Fruit fly (Drosophila melanogaster) whole organism, embryonic: Measurements from ENCODE around the gene CG32573.
A peak's percentile ranks its signal among the peaks of the same experiment; 100 is the strongest.

Source experiments
- Adf1 ChIP-seq: fragments of 200-800 bp; sonication (Bioruptor generic); IDR thresholded peaks from 2 replicates; pipeline ENCODE4 v1.3.6; 2022; ENCODE audit warnings: missing biosample characterization, missing genetic modification characterization
- Atf-2 ChIP-seq: fragments of 200-800 bp; sonication (Bioruptor generic); optimal IDR thresholded peaks from 2 replicates; lab custom pipeline; 2016; ENCODE audit warnings: missing biosample characterization, missing genetic modification characterization
- CG10147 ChIP-seq: fragments of 200-800 bp; sonication (Bioruptor generic); optimal IDR thresholded peaks from 2 replicates; lab custom pipeline; 2019; ENCODE audit warnings: missing biosample characterization, mild to moderate bottlenecking, missing genetic modification characterization, moderate library complexity
- CG11560 ChIP-seq: fragments of 200-800 bp; sonication (Bioruptor generic); IDR thresholded peaks from 3 replicates; pipeline ENCODE4 v1.3.6; 2022; ENCODE audit warnings: missing biosample characterization, missing genetic modification characterization
- CG12155 ChIP-seq: fragments of 200-800 bp; sonication (Bioruptor generic); optimal IDR thresholded peaks from 3 replicates; lab custom pipeline; 2016; ENCODE audit warnings: missing biosample characterization, missing genetic modification characterization
- CG12391 ChIP-seq: fragments of 200-800 bp; sonication (Bioruptor generic); optimal IDR thresholded peaks from 3 replicates; lab custom pipeline; 2018; ENCODE audit warnings: missing biosample characterization, mild to moderate bottlenecking, missing genetic modification characterization, moderate library complexity
- CG12769 ChIP-seq: fragments of 200-800 bp; sonication (Bioruptor generic); optimal IDR thresholded peaks from 2 replicates; lab custom pipeline; 2019; ENCODE audit warnings: missing biosample characterization, mild to moderate bottlenecking, missing genetic modification characterization, moderate library complexity
- CG13424 ChIP-seq: fragments of 200-800 bp; sonication (Bioruptor generic); optimal IDR thresholded peaks from 2 replicates; lab custom pipeline; 2019; ENCODE audit warnings: missing biosample characterization, mild to moderate bottlenecking, missing genetic modification characterization, moderate library complexity
- CG14667 ChIP-seq: fragments of 200-800 bp; sonication (Bioruptor generic); IDR thresholded peaks from 2 replicates; pipeline ENCODE4 v1.3.6; 2022; ENCODE audit warnings: missing biosample characterization, missing genetic modification characterization
- CG14710 ChIP-seq: fragments of 200-800 bp; sonication (Bioruptor generic); optimal IDR thresholded peaks from 3 replicates; lab custom pipeline; 2019; ENCODE audit warnings: missing biosample characterization, mild to moderate bottlenecking, missing genetic modification characterization, moderate library complexity
- CG15479 ChIP-seq: fragments of 200-800 bp; sonication (Bioruptor generic); optimal IDR thresholded peaks from 3 replicates; lab custom pipeline; 2019; ENCODE audit warnings: missing biosample characterization, mild to moderate bottlenecking, missing genetic modification characterization, moderate library complexity
- CG16863 ChIP-seq: fragments of 200-800 bp; sonication (Bioruptor generic); optimal IDR thresholded peaks from 3 replicates; lab custom pipeline; 2016; ENCODE audit warnings: missing biosample characterization, missing genetic modification characterization
- CG17385 ChIP-seq: fragments of 200-800 bp; sonication (Bioruptor generic); optimal IDR thresholded peaks from 3 replicates; lab custom pipeline; 2018; ENCODE audit warnings: missing biosample characterization, mild to moderate bottlenecking, missing genetic modification characterization
- CG17568 ChIP-seq: fragments of 200-800 bp; sonication (Bioruptor generic); optimal IDR thresholded peaks from 2 replicates; lab custom pipeline; 2018; ENCODE audit warnings: missing biosample characterization, mild to moderate bottlenecking, missing genetic modification characterization, moderate library complexity
- CG2116 ChIP-seq: fragments of 200-800 bp; sonication (Bioruptor generic); optimal IDR thresholded peaks from 3 replicates; lab custom pipeline; 2018; ENCODE audit warnings: missing biosample characterization, mild to moderate bottlenecking, missing genetic modification characterization
- CG3065 ChIP-seq: fragments of 200-800 bp; sonication (Bioruptor generic); optimal IDR thresholded peaks from 2 replicates; lab custom pipeline; 2016; ENCODE audit warnings: missing biosample characterization, missing genetic modification characterization
- CG3281 ChIP-seq: fragments of 200-800 bp; sonication (Bioruptor generic); optimal IDR thresholded peaks from 3 replicates; lab custom pipeline; 2017; ENCODE audit warnings: missing biosample characterization, mild to moderate bottlenecking, missing genetic modification characterization
- CG4360 ChIP-seq: fragments of 200-800 bp; sonication (Bioruptor generic); IDR thresholded peaks from 2 replicates; pipeline ENCODE4 v1.3.6; 2022; ENCODE audit warnings: missing biosample characterization, missing genetic modification characterization
- CG4730 ChIP-seq: fragments of 200-800 bp; sonication (Bioruptor generic); IDR thresholded peaks from 2 replicates; pipeline ENCODE4 v1.3.6; 2022; ENCODE audit warnings: missing biosample characterization, missing genetic modification characterization
- CG5180 ChIP-seq: fragments of 200-800 bp; sonication (Bioruptor generic); optimal IDR thresholded peaks from 3 replicates; lab custom pipeline; 2017; ENCODE audit warnings: missing biosample characterization, missing genetic modification characterization, mild to moderate bottlenecking, moderate library complexity, missing genetic modification reagents
- CG6791 ChIP-seq: fragments of 200-800 bp; sonication (Bioruptor generic); IDR thresholded peaks from 3 replicates; pipeline ENCODE4 v1.3.6; 2022; ENCODE audit warnings: missing biosample characterization, missing genetic modification characterization; ENCODE audit not compliant: partially characterized antibody
- CG8478 ChIP-seq: fragments of >200 bp; optimal IDR thresholded peaks from 2 replicates; lab custom pipeline; 2018
- CG8924 ChIP-seq: fragments of 200-800 bp; optimal IDR thresholded peaks from 3 replicates; lab custom pipeline; 2019; ENCODE audit warnings: missing biosample characterization, mild to moderate bottlenecking, missing genetic modification characterization, moderate library complexity
- CrebB ChIP-seq: fragments of 200-800 bp; sonication (Bioruptor generic); optimal IDR thresholded peaks from 3 replicates; lab custom pipeline; 2018; ENCODE audit warnings: missing biosample characterization, mild to moderate bottlenecking, missing genetic modification characterization
- Dp ChIP-seq: fragments of 200-800 bp; sonication (Bioruptor generic); optimal IDR thresholded peaks from 2 replicates; lab custom pipeline; 2018; ENCODE audit warnings: missing biosample characterization, mild to moderate bottlenecking, missing genetic modification characterization, moderate library complexity
- ERR ChIP-seq: fragments of 200-800 bp; sonication (Bioruptor generic); optimal IDR thresholded peaks from 2 replicates; lab custom pipeline; 2016; ENCODE audit warnings: missing biosample characterization, missing genetic modification characterization
- Elba2 ChIP-seq: fragments of 200-800 bp; sonication (Bioruptor generic); optimal IDR thresholded peaks from 3 replicates; lab custom pipeline; 2016; ENCODE audit warnings: missing biosample characterization, missing genetic modification characterization
- Ets65A ChIP-seq: fragments of 200-800 bp; sonication (Bioruptor generic); peaks from one replicate; lab custom pipeline; 2016; ENCODE audit warnings: missing biosample characterization, missing genetic modification characterization
- H15 ChIP-seq: fragments of 200-800 bp; sonication (Bioruptor generic); IDR thresholded peaks from 3 replicates; pipeline ENCODE4 v1.3.6; 2022; ENCODE audit warnings: missing biosample characterization, missing genetic modification characterization
- H2.0 ChIP-seq: fragments of 200-800 bp; sonication (Bioruptor generic); IDR thresholded peaks from 2 replicates; pipeline ENCODE4 v1.3.6; 2022; ENCODE audit warnings: missing biosample characterization, missing genetic modification characterization
- HmgD ChIP-seq: fragments of 200-800 bp; sonication (Bioruptor generic); optimal IDR thresholded peaks from 3 replicates; lab custom pipeline; 2016; ENCODE audit warnings: missing biosample characterization, missing genetic modification characterization
- Hr39 ChIP-seq: fragments of >200 bp; optimal IDR thresholded peaks from 2 replicates; lab custom pipeline; 2017
- MBD-R2 ChIP-seq: fragments of 200-800 bp; sonication (Bioruptor generic); IDR thresholded peaks from 2 replicates; pipeline ENCODE4 v1.3.6; 2022; ENCODE audit warnings: missing biosample characterization, missing genetic modification characterization
- MESR4 ChIP-seq: fragments of 200-800 bp; sonication (Bioruptor generic); optimal IDR thresholded peaks from 2 replicates; lab custom pipeline; 2018; ENCODE audit warnings: missing biosample characterization, mild to moderate bottlenecking, missing genetic modification characterization, moderate library complexity
- Med ChIP-seq: fragments of 200-800 bp; sonication (Bioruptor generic); peaks from one replicate; lab custom pipeline; 2016; ENCODE audit warnings: missing biosample characterization, missing genetic modification characterization, mild to moderate bottlenecking, inconsistent platforms, moderate library complexity
- NC2β ChIP-seq: fragments of 200-800 bp; sonication (Bioruptor generic); optimal IDR thresholded peaks from 2 replicates; lab custom pipeline; 2016; ENCODE audit warnings: missing biosample characterization, missing genetic modification characterization
- NK7.1 ChIP-seq: fragments of 200-800 bp; sonication (Bioruptor generic); optimal IDR thresholded peaks from 3 replicates; lab custom pipeline; 2016; ENCODE audit warnings: missing biosample characterization, missing genetic modification characterization
- PHDP ChIP-seq: fragments of 200-800 bp; sonication (Bioruptor generic); optimal IDR thresholded peaks from 3 replicates; lab custom pipeline; 2018; ENCODE audit warnings: missing biosample characterization, mild to moderate bottlenecking, missing genetic modification characterization, moderate library complexity
- ab ChIP-seq: fragments of 200-800 bp; sonication (Bioruptor generic); optimal IDR thresholded peaks from 2 replicates; lab custom pipeline; 2016; ENCODE audit warnings: missing biosample characterization, missing genetic modification characterization
- abd-A ChIP-seq: fragments of 200-800 bp; sonication (Bioruptor generic); optimal IDR thresholded peaks from 3 replicates; lab custom pipeline; 2019; ENCODE audit warnings: missing biosample characterization, mild to moderate bottlenecking, missing genetic modification characterization, moderate library complexity
- ato ChIP-seq: fragments of 200-800 bp; sonication (Bioruptor generic); IDR thresholded peaks from 2 replicates; pipeline ENCODE4 v1.3.6; 2022; ENCODE audit warnings: missing biosample characterization, missing genetic modification characterization; ENCODE audit not compliant: partially characterized antibody
- chif ChIP-seq, 2 experiments: fragments of 200-800 bp; sonication (Bioruptor generic); optimal IDR thresholded peaks; 3 replicates each; lab custom pipeline; 2016; ENCODE audit warnings: missing biosample characterization in 2 of 2, missing genetic modification characterization in 2 of 2
- dm ChIP-seq: fragments of 200-800 bp; sonication (Bioruptor generic); optimal IDR thresholded peaks from 3 replicates; lab custom pipeline; 2016; ENCODE audit warnings: missing biosample characterization, missing genetic modification characterization
- esg ChIP-seq: fragments of 200-800 bp; sonication (Bioruptor generic); conservative IDR thresholded peaks from 2 replicates; pipeline ENCODE4 v1.3.6; 2022; ENCODE audit warnings: missing biosample characterization, missing genetic modification characterization
- hbn ChIP-seq: fragments of 200-800 bp; sonication (Bioruptor generic); IDR thresholded peaks from 2 replicates; pipeline ENCODE4 v1.3.6; 2022; ENCODE audit warnings: missing biosample characterization, missing genetic modification characterization; ENCODE audit not compliant: partially characterized antibody
- inv ChIP-seq: fragments of 200-800 bp; sonication (Bioruptor generic); IDR thresholded peaks from 2 replicates; pipeline ENCODE4 v1.3.6; 2022; ENCODE audit warnings: missing biosample characterization, missing genetic modification characterization; ENCODE audit not compliant: partially characterized antibody
- kah ChIP-seq: fragments of 200-800 bp; sonication (Bioruptor generic); optimal IDR thresholded peaks from 2 replicates; lab custom pipeline; 2018; ENCODE audit warnings: missing biosample characterization, mild to moderate bottlenecking, missing genetic modification characterization
- kni ChIP-seq: fragments of 200-800 bp; sonication (Bioruptor generic); optimal IDR thresholded peaks from 3 replicates; lab custom pipeline; 2017; ENCODE audit warnings: mild to moderate bottlenecking, missing biosample characterization, missing genetic modification reagents, missing genetic modification characterization
- p53 ChIP-seq: fragments of 200-800 bp; sonication (Bioruptor generic); optimal IDR thresholded peaks from 2 replicates; lab custom pipeline; 2016; ENCODE audit warnings: missing biosample characterization, missing genetic modification characterization
- stwl ChIP-seq: fragments of 200-800 bp; sonication (Bioruptor generic); optimal IDR thresholded peaks from 3 replicates; lab custom pipeline; 2018; ENCODE audit warnings: missing biosample characterization, mild to moderate bottlenecking, missing genetic modification characterization, moderate library complexity
- sug ChIP-seq: fragments of 200-800 bp; optimal IDR thresholded peaks from 2 replicates; lab custom pipeline; 2019; ENCODE audit warnings: missing biosample characterization, mild to moderate bottlenecking, missing genetic modification characterization, moderate library complexity
- yki ChIP-seq: fragments of >200 bp; optimal IDR thresholded peaks from 3 replicates; lab custom pipeline; 2018

CG32573 gene

DNA sequence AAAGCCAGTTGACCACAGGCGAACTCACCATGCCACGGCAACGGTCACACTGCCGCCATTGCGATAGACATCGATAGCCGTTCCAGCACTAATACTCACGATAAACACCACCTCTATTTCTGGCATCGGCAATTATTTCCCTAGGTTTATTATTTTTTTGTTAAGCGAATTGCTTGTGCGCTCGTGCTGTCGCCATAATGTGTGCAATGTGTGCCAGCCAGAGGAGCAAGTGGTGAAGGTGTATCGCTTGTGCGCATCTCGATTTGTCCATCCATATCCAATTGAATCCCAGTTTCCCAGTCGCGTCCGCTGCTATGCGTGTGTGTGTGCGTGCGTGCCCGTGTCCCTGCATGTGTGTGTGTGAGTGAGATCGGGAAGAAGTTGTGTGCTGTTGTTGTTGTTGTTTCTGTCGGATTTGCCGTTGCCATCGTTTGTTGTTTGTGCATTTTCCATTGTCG, 40.5 kb upstream of the CG32573 start, which contains the start of gene mbt (continued):
- TF ChIP-seq CG16863 (GFP tag; lab: Kevin White, UChicago) (peak; percentile 8), yki (lab: Kevin White, UChicago) (no peak), CG8924 (tag; lab: Kevin White, UChicago) (peak; percentile 61), HmgD (peak; percentile 51), ato (GFP tag; lab: Robert Waterston, UW) (peak; percentile 83), CG3281 (GFP tag; lab: Kevin White, UChicago) (no peak), chif (GFP tag; optimal IDR thresholded peaks at IDR 0.05; lab: Kevin White, UChicago) (no peak), CG15479 (peak; percentile 50), Ets65A (GFP tag; lab: Kevin White, UChicago) (peak; percentile 35), Atf-2 (GFP tag; lab: Kevin White, UChicago) (no peak), kah (no peak), CG14667 (GFP tag; lab: Robert Waterston, UW) (no peak), dm (peak; percentile 6), CG11560 (no peak), ERR (GFP tag; lab: Kevin White, UChicago) (peak; percentile 22), p53 (GFP tag; lab: Kevin White, UChicago) (peak; percentile 58), CG14710 (tag; lab: Kevin White, UChicago) (peak; percentile 67), CG3065 (no peak), kni (GFP tag; lab: Kevin White, UChicago) (no peak), inv (GFP tag; lab: Robert Waterston, UW) (peak; percentile 89), hbn (GFP tag; lab: Robert Waterston, UW) (peak; percentile 89), CG6791 (GFP tag; lab: Robert Waterston, UW) (peak; percentile 93), NK7.1 (GFP tag; lab: Kevin White, UChicago) (no peak), CG12155 (GFP tag; lab: Kevin White, UChicago) (peak; percentile 21), Adf1 (peak; percentile 43; the same call in 1 of the 2 replicates), CG17385 (GFP tag; lab: Kevin White, UChicago) (peak; percentile 14), CG8478 (lab: Kevin White, UChicago) (peak; percentile 85), CrebB (peak; percentile 11), abd-A (no peak), sug (tag; lab: Kevin White, UChicago) (peak; percentile 16), esg (no peak), CG5180 (GFP tag; lab: Kevin White, UChicago) (no peak), CG12769 (tag; lab: Kevin White, UChicago) (peak; percentile 93), CG4730 (GFP tag; lab: Robert Waterston, UW) (no peak), stwl (tag; lab: Kevin White, UChicago) (peak; percentile 31), CG10147 (GFP tag; lab: Kevin White, UChicago) (peak; percentile 55), NC2β (GFP tag; lab: Kevin White, UChicago) (peak; percentile 18), Hr39 (peak; percentile 87), CG13424 (no peak), ab (GFP tag; lab: Kevin White, UChicago) (no peak), Elba2 (GFP tag; lab: Kevin White, UChicago) (peak; percentile 64), CG12391 (tag; lab: Kevin White, UChicago) (peak; percentile 28), Dp (GFP tag; lab: Kevin White, UChicago) (peak; percentile 82), H15 (GFP tag; lab: Robert Waterston, UW) (no peak), H2.0 (GFP tag; lab: Robert Waterston, UW) (no peak), PHDP (no peak), Med (GFP tag; lab: Kevin White, UChicago) (peak; percentile 89), MESR4 (GFP tag; lab: Kevin White, UChicago) (peak; percentile 94), CG4360 (GFP tag; lab: Robert Waterston, UW) (peak; percentile 94), CG17568 (GFP tag; lab: Kevin White, UChicago) (no peak), MBD-R2 (GFP tag; lab: Robert Waterston, UW) (peak; percentile 71), CG2116 (GFP tag; lab: Kevin White, UChicago) (peak; percentile 57)
